Fruit fly (Drosophila melanogaster) whole organism, embryonic: ENCODE measurements around the gene Brms1.
A peak's percentile ranks its signal among the peaks of the same experiment; 100 is the strongest.

Experiments used
- CG1024 ChIP-seq: fragments of 200-800 bp; sonication (Bioruptor generic); IDR thresholded peaks from 2 replicates; pipeline ENCODE4 v1.3.6; 2022; ENCODE audit warnings: missing biosample characterization, missing genetic modification characterization
- CG12071 ChIP-seq: fragments of 200-800 bp; sonication (Bioruptor generic); optimal IDR thresholded peaks from 3 replicates; lab custom pipeline; 2018; ENCODE audit warnings: missing biosample characterization, mild to moderate bottlenecking, missing genetic modification characterization
- CG17328 ChIP-seq: fragments of 200-800 bp; sonication (Bioruptor generic); IDR thresholded peaks from 2 replicates; pipeline ENCODE4 v1.3.6; 2022; ENCODE audit warnings: missing biosample characterization, missing genetic modification characterization
- CG1792 ChIP-seq: fragments of 200-800 bp; sonication (Bioruptor generic); optimal IDR thresholded peaks from 2 replicates; lab custom pipeline; 2016; ENCODE audit warnings: missing biosample characterization, missing genetic modification characterization
- CG18599 ChIP-seq: fragments of 200-800 bp; sonication (Bioruptor generic); optimal IDR thresholded peaks from 3 replicates; lab custom pipeline; 2017; ENCODE audit warnings: missing biosample characterization, missing genetic modification characterization, mild to moderate bottlenecking, moderate library complexity, missing genetic modification reagents
- CG2875 ChIP-seq: fragments of 200-800 bp; sonication (Bioruptor generic); optimal IDR thresholded peaks from 2 replicates; lab custom pipeline; 2017; ENCODE audit warnings: missing biosample characterization, mild to moderate bottlenecking, missing genetic modification characterization, missing genetic modification reagents
- CG3163 ChIP-seq: fragments of 200-800 bp; sonication (Bioruptor generic); optimal IDR thresholded peaks from 3 replicates; lab custom pipeline; 2016; ENCODE audit warnings: missing biosample characterization, missing genetic modification characterization
- CG32532 ChIP-seq: fragments of 200-800 bp; sonication (Bioruptor generic); IDR thresholded peaks from 2 replicates; pipeline ENCODE4 v1.3.6; 2022; ENCODE audit warnings: missing biosample characterization, missing genetic modification characterization
- CG33557 ChIP-seq: fragments of 200-800 bp; sonication (Bioruptor generic); optimal IDR thresholded peaks from 2 replicates; lab custom pipeline; 2019; ENCODE audit warnings: missing biosample characterization, mild to moderate bottlenecking, missing genetic modification characterization, moderate library complexity
- CG34422 ChIP-seq: fragments of 200-800 bp; sonication (Bioruptor generic); IDR thresholded peaks from 3 replicates; pipeline ENCODE4 v1.3.6; 2022; ENCODE audit warnings: missing biosample characterization, missing genetic modification characterization
- CG5245 ChIP-seq: fragments of 200-800 bp; sonication (Bioruptor generic); optimal IDR thresholded peaks from 3 replicates; lab custom pipeline; 2016; ENCODE audit warnings: missing biosample characterization, missing genetic modification characterization
- CG5953 ChIP-seq: fragments of 200-800 bp; sonication (Bioruptor generic); IDR thresholded peaks from 2 replicates; pipeline ENCODE4 v1.3.6; 2022; ENCODE audit warnings: missing biosample characterization, missing genetic modification characterization
- CG7987 ChIP-seq: fragments of 200-800 bp; sonication (Bioruptor generic); optimal IDR thresholded peaks from 2 replicates; lab custom pipeline; 2018; ENCODE audit warnings: missing biosample characterization, mild to moderate bottlenecking, missing genetic modification characterization, moderate library complexity
- CG8388 ChIP-seq: fragments of 200-800 bp; sonication (Bioruptor generic); optimal IDR thresholded peaks from 2 replicates; lab custom pipeline; 2019; ENCODE audit warnings: missing biosample characterization, mild to moderate bottlenecking, missing genetic modification characterization, moderate library complexity
- CG8924 ChIP-seq: fragments of 200-800 bp; optimal IDR thresholded peaks from 3 replicates; lab custom pipeline; 2019; ENCODE audit warnings: missing biosample characterization, mild to moderate bottlenecking, missing genetic modification characterization, moderate library complexity
- CG8944 ChIP-seq: fragments of 200-800 bp; sonication (Bioruptor generic); optimal IDR thresholded peaks from 3 replicates; lab custom pipeline; 2016; ENCODE audit warnings: missing biosample characterization, missing genetic modification characterization
- CHES-1-like ChIP-seq: fragments of 200-800 bp; sonication (Bioruptor generic); optimal IDR thresholded peaks from 2 replicates; lab custom pipeline; 2016; ENCODE audit warnings: missing biosample characterization, missing genetic modification characterization
- Eip74EF ChIP-seq, 2 experiments: fragments of 200-800 bp in 1 of 2; fragments of >200 bp in 1 of 2; sonication (Bioruptor generic) in 1 of 2; optimal IDR thresholded peaks; 2 replicates each; lab custom pipeline; 2017 to 2019; ENCODE audit warnings: missing biosample characterization in 2 of 2, missing genetic modification characterization in 2 of 2, mild to moderate bottlenecking in 1 of 2, moderate library complexity in 1 of 2
- Ets65A ChIP-seq: fragments of 200-800 bp; sonication (Bioruptor generic); peaks from one replicate; lab custom pipeline; 2016; ENCODE audit warnings: missing biosample characterization, missing genetic modification characterization
- Meics ChIP-seq: fragments of 200-800 bp; sonication (Bioruptor generic); optimal IDR thresholded peaks from 2 replicates; lab custom pipeline; 2017; ENCODE audit warnings: missing biosample characterization, mild to moderate bottlenecking, missing genetic modification characterization
- NC2β ChIP-seq: fragments of 200-800 bp; sonication (Bioruptor generic); optimal IDR thresholded peaks from 2 replicates; lab custom pipeline; 2016; ENCODE audit warnings: missing biosample characterization, missing genetic modification characterization
- Oaz ChIP-seq: fragments of 200-800 bp; sonication (Bioruptor generic); IDR thresholded peaks from 2 replicates; pipeline ENCODE4 v1.3.6; 2022; ENCODE audit warnings: missing biosample characterization, missing genetic modification characterization
- Opbp ChIP-seq: fragments of 200-800 bp; sonication (Bioruptor generic); IDR thresholded peaks from 3 replicates; pipeline ENCODE4 v1.3.6; 2022; ENCODE audit warnings: missing biosample characterization, missing genetic modification characterization; ENCODE audit not compliant: partially characterized antibody
- Sox102F ChIP-seq: fragments of 200-800 bp; sonication (Bioruptor generic); optimal IDR thresholded peaks from 2 replicates; lab custom pipeline; 2018; ENCODE audit warnings: missing biosample characterization, mild to moderate bottlenecking, missing genetic modification characterization, moderate library complexity
- Trl ChIP-seq, 3 experiments: fragments of >200 bp in 2 of 3; fragments of 200-800 bp in 1 of 3; sonication (Bioruptor generic) in 1 of 3; optimal IDR thresholded peaks; 2 replicates in 1 of 3; 3 replicates in 2 of 3; lab custom pipeline; 2016 to 2017; ENCODE audit warnings: missing biosample characterization in 1 of 3, missing genetic modification characterization in 1 of 3
- abd-A ChIP-seq: fragments of 200-800 bp; sonication (Bioruptor generic); optimal IDR thresholded peaks from 3 replicates; lab custom pipeline; 2019; ENCODE audit warnings: missing biosample characterization, mild to moderate bottlenecking, missing genetic modification characterization, moderate library complexity
- ash1 ChIP-seq: fragments of 200-800 bp; sonication (Bioruptor generic); optimal IDR thresholded peaks from 2 replicates; lab custom pipeline; 2018; ENCODE audit warnings: missing biosample characterization, mild to moderate bottlenecking, missing genetic modification characterization
- az2 ChIP-seq: fragments of 200-800 bp; sonication (Bioruptor generic); optimal IDR thresholded peaks from 3 replicates; lab custom pipeline; 2016; ENCODE audit warnings: missing biosample characterization, missing genetic modification characterization
- bbx ChIP-seq: fragments of 200-800 bp; sonication (Bioruptor generic); IDR thresholded peaks from 2 replicates; pipeline ENCODE4 v1.3.6; 2022; ENCODE audit warnings: missing biosample characterization, missing genetic modification characterization; ENCODE audit not compliant: partially characterized antibody
- bcd ChIP-seq: fragments of 200-800 bp; sonication (Bioruptor generic); optimal IDR thresholded peaks from 2 replicates; lab custom pipeline; 2017; ENCODE audit warnings: missing biosample characterization, mild to moderate bottlenecking, missing genetic modification characterization
- cg ChIP-seq: fragments of 200-800 bp; sonication (Bioruptor generic); optimal IDR thresholded peaks from 3 replicates; lab custom pipeline; 2019; ENCODE audit warnings: missing biosample characterization, mild to moderate bottlenecking, missing genetic modification characterization, moderate library complexity
- chinmo ChIP-seq: fragments of 200-800 bp; sonication (Bioruptor generic); IDR thresholded peaks from 4 replicates; pipeline ENCODE4 v1.3.6; 2022; ENCODE audit warnings: missing biosample characterization, missing genetic modification characterization; ENCODE audit not compliant: partially characterized antibody
- hth ChIP-seq: fragments of >200 bp; optimal IDR thresholded peaks from 2 replicates; lab custom pipeline; 2017; ENCODE audit warnings: inconsistent platforms
- ken ChIP-seq: fragments of 200-800 bp; sonication (Bioruptor generic); IDR thresholded peaks from 3 replicates; pipeline ENCODE4 v1.3.6; 2022; ENCODE audit warnings: missing biosample characterization, missing genetic modification characterization
- mirr ChIP-seq: fragments of 200-800 bp; sonication (Bioruptor generic); optimal IDR thresholded peaks from 3 replicates; lab custom pipeline; 2018; ENCODE audit warnings: missing biosample characterization, mild to moderate bottlenecking, missing genetic modification characterization
- nerfin-1 ChIP-seq: fragments of 200-800 bp; sonication (Bioruptor generic); optimal IDR thresholded peaks from 3 replicates; lab custom pipeline; 2019; ENCODE audit warnings: missing biosample characterization, mild to moderate bottlenecking, missing genetic modification characterization, moderate library complexity
- nerfin-2 ChIP-seq: fragments of 200-800 bp; sonication (Bioruptor generic); IDR thresholded peaks from 2 replicates; pipeline ENCODE4 v1.3.6; 2022; ENCODE audit warnings: missing biosample characterization, missing genetic modification characterization; ENCODE audit not compliant: partially characterized antibody
- pros ChIP-seq: fragments of 200-800 bp; sonication (Bioruptor generic); optimal IDR thresholded peaks from 3 replicates; lab custom pipeline; 2019; ENCODE audit warnings: missing biosample characterization, mild to moderate bottlenecking, missing genetic modification characterization, moderate library complexity
- ro ChIP-seq: fragments of 200-800 bp; sonication (Bioruptor generic); IDR thresholded peaks from 2 replicates; pipeline ENCODE4 v1.3.6; 2022; ENCODE audit warnings: missing biosample characterization, missing genetic modification characterization
- scrt ChIP-seq: fragments of 200-800 bp; sonication (Bioruptor generic); optimal IDR thresholded peaks from 2 replicates; lab custom pipeline; 2018; ENCODE audit warnings: missing biosample characterization, mild to moderate bottlenecking, missing genetic modification characterization, moderate library complexity
- seq ChIP-seq: fragments of 200-800 bp; sonication (Bioruptor generic); IDR thresholded peaks from 2 replicates; pipeline ENCODE4 v1.3.6; 2022; ENCODE audit warnings: missing biosample characterization, missing genetic modification characterization
- sim ChIP-seq: fragments of 200-800 bp; sonication (Bioruptor generic); IDR thresholded peaks from 2 replicates; pipeline ENCODE4 v1.3.6; 2022; ENCODE audit warnings: missing biosample characterization, missing genetic modification characterization
- slp2 ChIP-seq: fragments of 200-800 bp; sonication (Bioruptor generic); optimal IDR thresholded peaks from 2 replicates; lab custom pipeline; 2016; ENCODE audit warnings: missing biosample characterization, missing genetic modification characterization
- tio ChIP-seq: fragments of 200-800 bp; sonication (Bioruptor generic); optimal IDR thresholded peaks from 2 replicates; lab custom pipeline; 2017; ENCODE audit warnings: missing biosample characterization, missing genetic modification characterization, inconsistent platforms
- twi ChIP-seq: fragments of 200-800 bp; optimal IDR thresholded peaks from 2 replicates; lab custom pipeline; 2019; ENCODE audit warnings: missing biosample characterization, mild to moderate bottlenecking, missing genetic modification characterization, moderate library complexity
- usp ChIP-seq: fragments of >200 bp; optimal IDR thresholded peaks from 2 replicates; lab custom pipeline; 2017; ENCODE audit warnings: missing biosample characterization, missing genetic modification characterization

Brms1 gene

dm6 chrX:12929817-12930216 is 20.4 kb upstream of the Brms1 start:
- TF ChIP-seq Trl (optimal IDR thresholded peaks at IDR 0.05; lab: Kevin White, UChicago) (peak; percentile 36 to 42), Trl (GFP tag; optimal IDR thresholded peaks at IDR 0.05; lab: Kevin White, UChicago) (no peak), abd-A (tag; lab: Kevin White, UChicago) (peak; percentile 77), cg (GFP tag; lab: Kevin White, UChicago) (peak; percentile 75), CG8924 (tag; lab: Kevin White, UChicago) (no peak), pros (peak; percentile 68), CG32532 (0 out of 2 replicates have a peak, but pooled peaks have one; percentile 8), nerfin-1 (tag; lab: Kevin White, UChicago) (peak; percentile 55), nerfin-2 (GFP tag; lab: Robert Waterston, UW) (no peak), chinmo (GFP tag; lab: Robert Waterston, UW) (0 out of 4 replicates have a peak, but pooled peaks have one; percentile 48), seq (GFP tag; lab: Robert Waterston, UW) (peak; percentile 36; the same call in 1 of the 2 replicates), CHES-1-like (no peak)
- TF ChIP-seq, all 482 proteins: peak for 8

- TF ChIP-seq bbx (GFP tag; lab: Robert Waterston, UW) = no peak
- TF ChIP-seq twi (tag; lab: Kevin White, UChicago) = no peak
- TF ChIP-seq CG17328 (GFP tag; lab: Robert Waterston, UW) = no peak
- TF ChIP-seq bcd (GFP tag; lab: Kevin White, UChicago) = no peak
- no peak for TF ChIP-seq Opbp (GFP tag; lab: Robert Waterston, UW)
- TF ChIP-seq Sox102F (GFP tag; lab: Kevin White, UChicago) = no peak
- no peak for TF ChIP-seq CG1024 (GFP tag; lab: Robert Waterston, UW)
- TF ChIP-seq cg (GFP tag; lab: Kevin White, UChicago) = peak; percentile 13
- TF ChIP-seq mirr (GFP tag; lab: Kevin White, UChicago) = no peak
- peak; percentile 75 for TF ChIP-seq Ets65A
- no peak for TF ChIP-seq CG1792 (GFP tag; lab: Kevin White, UChicago)
- no peak for TF ChIP-seq scrt (GFP tag; lab: Kevin White, UChicago)
- TF ChIP-seq pros = peak; percentile 82
- no peak for TF ChIP-seq CG3163 (GFP tag; lab: Kevin White, UChicago)
- no peak for TF ChIP-seq CG2875 (GFP tag; lab: Kevin White, UChicago)
- no peak for TF ChIP-seq ken
- TF ChIP-seq nerfin-1 (tag; lab: Kevin White, UChicago) = peak; percentile 54
- no peak for TF ChIP-seq az2 (GFP tag; lab: Kevin White, UChicago)
- TF ChIP-seq CG12071 = no peak
- no peak for TF ChIP-seq CG34422 (GFP tag; lab: Robert Waterston, UW)
- no peak for TF ChIP-seq CG18599 (GFP tag; lab: Kevin White, UChicago)
- no peak for TF ChIP-seq CG5953
These were observed 18.2 kb upstream of the Brms1 start for dm6 chrX:12927612-12928011.

- TF ChIP-seq sim (GFP tag; lab: Robert Waterston, UW) = 0 out of 2 replicates have a peak, but pooled peaks have one; percentile 39
- TF ChIP-seq tio (GFP tag; lab: Kevin White, UChicago) = peak; percentile 5
- TF ChIP-seq CG8944 (GFP tag; lab: Kevin White, UChicago) = no peak
- no peak for TF ChIP-seq slp2 (GFP tag; lab: Kevin White, UChicago)
- TF ChIP-seq CG8388 = peak; percentile 50
- TF ChIP-seq Eip74EF (GFP tag; optimal IDR thresholded peaks at IDR 0.05; lab: Kevin White, UChicago) = peak in 1 of 2 experiments; percentile 48
- TF ChIP-seq Meics (GFP tag; lab: Kevin White, UChicago) = peak; percentile 56
- no peak for TF ChIP-seq CG33557 (GFP tag; lab: Kevin White, UChicago)
- no peak for TF ChIP-seq usp
- no peak for TF ChIP-seq CG7987 (GFP tag; lab: Kevin White, UChicago)
- no peak for TF ChIP-seq hth (lab: Kevin White, UChicago)
- TF ChIP-seq CG5245 = peak; percentile 1
- TF ChIP-seq ash1 (GFP tag; lab: Kevin White, UChicago) = no peak
- TF ChIP-seq NC2β (GFP tag; lab: Kevin White, UChicago) = no peak
- TF ChIP-seq Oaz (GFP tag; lab: Robert Waterston, UW) = 0 out of 2 replicates have a peak, but pooled peaks have one; percentile 30
- no peak for TF ChIP-seq ro (GFP tag; lab: Robert Waterston, UW)
These were observed 16.2 kb upstream of the Brms1 start for dm6 chrX:12925426-12926256.
